Fruit fly (Drosophila melanogaster) whole organism, embryonic: ENCODE measurements around the gene form3.

ENCODE experiments used
- Ada2b ChIP-seq: fragments of 200-800 bp; sonication (Bioruptor generic); IDR thresholded peaks from 2 replicates; pipeline ENCODE4 v1.3.6; 2022; ENCODE audit warnings: missing biosample characterization, missing genetic modification characterization
- B-H2 ChIP-seq: fragments of 200-800 bp; sonication (Bioruptor generic); optimal IDR thresholded peaks from 2 replicates; lab custom pipeline; 2018; ENCODE audit warnings: missing biosample characterization, mild to moderate bottlenecking, missing genetic modification characterization
- C15 ChIP-seq: fragments of 200-800 bp; sonication (Bioruptor generic); IDR thresholded peaks from 3 replicates; pipeline ENCODE4 v1.3.6; 2022; ENCODE audit warnings: missing biosample characterization, missing genetic modification characterization
- CG10209 ChIP-seq: fragments of 200-800 bp; sonication (Bioruptor generic); optimal IDR thresholded peaks from 3 replicates; lab custom pipeline; 2017; ENCODE audit warnings: missing biosample characterization, mild to moderate bottlenecking, missing genetic modification characterization, missing genetic modification reagents
- CG10267 ChIP-seq: fragments of 200-800 bp; sonication (Bioruptor generic); optimal IDR thresholded peaks from 2 replicates; lab custom pipeline; 2018; ENCODE audit warnings: missing biosample characterization, mild to moderate bottlenecking, missing genetic modification characterization, moderate library complexity
- CG10979 ChIP-seq: fragments of 200-800 bp; sonication (Bioruptor generic); optimal IDR thresholded peaks from 2 replicates; lab custom pipeline; 2018; ENCODE audit warnings: missing biosample characterization, mild to moderate bottlenecking, missing genetic modification characterization, moderate library complexity
- CG11695 ChIP-seq: fragments of 200-800 bp; sonication (Bioruptor generic); IDR thresholded peaks from 3 replicates; pipeline ENCODE4 v1.3.6; 2022; ENCODE audit warnings: missing biosample characterization, missing genetic modification characterization
- CG12299 ChIP-seq: fragments of 200-800 bp; sonication (Bioruptor generic); optimal IDR thresholded peaks from 2 replicates; lab custom pipeline; 2018; ENCODE audit warnings: missing biosample characterization, mild to moderate bottlenecking, missing genetic modification characterization
- CG14050 ChIP-seq: fragments of 200-800 bp; sonication (Bioruptor generic); IDR thresholded peaks from 3 replicates; pipeline ENCODE4 v1.3.6; 2022; ENCODE audit warnings: missing biosample characterization, missing genetic modification characterization
- CG1529 ChIP-seq: fragments of 200-800 bp; sonication (Bioruptor generic); optimal IDR thresholded peaks from 3 replicates; lab custom pipeline; 2018; ENCODE audit warnings: missing biosample characterization, missing genetic modification characterization
- CG17912 ChIP-seq: fragments of 200-800 bp; sonication (Bioruptor generic); optimal IDR thresholded peaks from 2 replicates; lab custom pipeline; 2018; ENCODE audit warnings: missing biosample characterization, mild to moderate bottlenecking, missing genetic modification characterization
- CG1792 ChIP-seq: fragments of 200-800 bp; sonication (Bioruptor generic); optimal IDR thresholded peaks from 2 replicates; lab custom pipeline; 2016; ENCODE audit warnings: missing biosample characterization, missing genetic modification characterization
- CG18764 ChIP-seq: fragments of 200-800 bp; sonication (Bioruptor generic); optimal IDR thresholded peaks from 3 replicates; lab custom pipeline; 2016; ENCODE audit warnings: missing biosample characterization, missing genetic modification characterization
- CG2202 ChIP-seq: fragments of 200-800 bp; sonication (Bioruptor generic); optimal IDR thresholded peaks from 2 replicates; lab custom pipeline; 2018; ENCODE audit warnings: missing biosample characterization, mild to moderate bottlenecking, missing genetic modification characterization
- CG3847 ChIP-seq: fragments of 200-800 bp; sonication (Bioruptor generic); IDR thresholded peaks from 2 replicates; pipeline ENCODE4 v1.3.6; 2022; ENCODE audit warnings: missing biosample characterization, missing genetic modification characterization
- CG42726 ChIP-seq: fragments of 200-800 bp; sonication (Bioruptor generic); IDR thresholded peaks from 2 replicates; pipeline ENCODE4 v1.3.6; 2022; ENCODE audit warnings: missing biosample characterization, missing genetic modification characterization; ENCODE audit not compliant: partially characterized antibody
- CG5953 ChIP-seq: fragments of 200-800 bp; sonication (Bioruptor generic); IDR thresholded peaks from 2 replicates; pipeline ENCODE4 v1.3.6; 2022; ENCODE audit warnings: missing biosample characterization, missing genetic modification characterization
- CG6272 ChIP-seq: fragments of 200-800 bp; sonication (Bioruptor generic); IDR thresholded peaks from 2 replicates; pipeline ENCODE4 v1.3.6; 2022; ENCODE audit warnings: missing biosample characterization, missing genetic modification characterization
- CG6854 ChIP-seq: fragments of 200-800 bp; sonication (Bioruptor generic); optimal IDR thresholded peaks from 3 replicates; lab custom pipeline; 2017; ENCODE audit warnings: missing biosample characterization, mild to moderate bottlenecking, missing genetic modification characterization
- CG7928 ChIP-seq: fragments of 200-800 bp; sonication (Bioruptor generic); optimal IDR thresholded peaks from 2 replicates; lab custom pipeline; 2017; ENCODE audit warnings: missing biosample characterization, mild to moderate bottlenecking, missing genetic modification characterization
- CG8359 ChIP-seq: fragments of 200-800 bp; sonication (Bioruptor generic); optimal IDR thresholded peaks from 2 replicates; lab custom pipeline; 2017; ENCODE audit warnings: missing biosample characterization, mild to moderate bottlenecking, missing genetic modification characterization, borderline replicate concordance
- CG8765 ChIP-seq: fragments of 200-800 bp; sonication (Bioruptor generic); IDR thresholded peaks from 2 replicates; pipeline ENCODE4 v1.3.6; 2022; ENCODE audit warnings: missing biosample characterization, missing genetic modification characterization
- CG9215 ChIP-seq: fragments of 200-800 bp; sonication (Bioruptor generic); IDR thresholded peaks from 2 replicates; pipeline ENCODE4 v1.3.6; 2022; ENCODE audit warnings: missing biosample characterization, missing genetic modification characterization
- Chrac-16 ChIP-seq: fragments of 200-800 bp; sonication (Bioruptor generic); optimal IDR thresholded peaks from 3 replicates; lab custom pipeline; 2016; ENCODE audit warnings: missing biosample characterization, missing genetic modification characterization
- D ChIP-seq, 2 experiments: fragments of 200-800 bp in 1 of 2; fragments of >200 bp in 1 of 2; sonication (Bioruptor generic) in 1 of 2; optimal IDR thresholded peaks; 2 replicates in 1 of 2; 3 replicates in 1 of 2; lab custom pipeline; 2017; ENCODE audit warnings: mild to moderate bottlenecking in 1 of 2, missing biosample characterization in 1 of 2, missing genetic modification characterization in 1 of 2, missing genetic modification reagents in 1 of 2
- D19A ChIP-seq: fragments of 200-800 bp; optimal IDR thresholded peaks from 3 replicates; lab custom pipeline; 2019; ENCODE audit warnings: missing biosample characterization, mild to moderate bottlenecking, missing genetic modification characterization, moderate library complexity
- E2f2 ChIP-seq: fragments of 200-800 bp; sonication (Bioruptor generic); IDR thresholded peaks from 2 replicates; pipeline ENCODE4 v1.3.6; 2022; ENCODE audit warnings: missing biosample characterization, missing genetic modification characterization
- Eip74EF ChIP-seq, 2 experiments: fragments of 200-800 bp in 1 of 2; fragments of >200 bp in 1 of 2; sonication (Bioruptor generic) in 1 of 2; optimal IDR thresholded peaks; 2 replicates each; lab custom pipeline; 2017 to 2019; ENCODE audit warnings: missing biosample characterization in 2 of 2, missing genetic modification characterization in 2 of 2, mild to moderate bottlenecking in 1 of 2, moderate library complexity in 1 of 2
- Hey ChIP-seq: fragments of 200-800 bp; sonication (Bioruptor generic); optimal IDR thresholded peaks from 3 replicates; lab custom pipeline; 2018; ENCODE audit warnings: missing biosample characterization, mild to moderate bottlenecking, missing genetic modification characterization
- Mrtf ChIP-seq: fragments of 200-800 bp; sonication (Bioruptor generic); IDR thresholded peaks from 3 replicates; pipeline ENCODE4 v1.3.6; 2022; ENCODE audit warnings: missing biosample characterization, missing genetic modification characterization
- Scr ChIP-seq: fragments of 200-800 bp; sonication (Bioruptor generic); IDR thresholded peaks from 2 replicates; pipeline ENCODE4 v1.3.6; 2022; ENCODE audit warnings: missing biosample characterization, missing genetic modification characterization; ENCODE audit not compliant: partially characterized antibody
- Ssrp ChIP-seq: fragments of 200-800 bp; sonication (Bioruptor generic); optimal IDR thresholded peaks from 2 replicates; lab custom pipeline; 2018; ENCODE audit warnings: missing biosample characterization, mild to moderate bottlenecking, missing genetic modification characterization, moderate library complexity
- ara ChIP-seq: fragments of 200-800 bp; sonication (Bioruptor generic); IDR thresholded peaks from 2 replicates; pipeline ENCODE4 v1.3.6; 2022; ENCODE audit warnings: missing biosample characterization, missing genetic modification characterization
- ase ChIP-seq: fragments of 200-800 bp; sonication (Bioruptor generic); IDR thresholded peaks from 3 replicates; pipeline ENCODE4 v1.3.6; 2022; ENCODE audit warnings: missing biosample characterization, missing genetic modification characterization
- bowl ChIP-seq: fragments of 200-800 bp; sonication (Bioruptor generic); IDR thresholded peaks from 2 replicates; pipeline ENCODE4 v1.3.6; 2022; ENCODE audit warnings: missing biosample characterization, missing genetic modification characterization
- ci ChIP-seq: fragments of 200-800 bp; sonication (Bioruptor generic); IDR thresholded peaks from 3 replicates; pipeline ENCODE4 v1.3.6; 2022; ENCODE audit warnings: missing biosample characterization, missing genetic modification characterization
- crc ChIP-seq: fragments of 200-800 bp; sonication (Bioruptor generic); optimal IDR thresholded peaks from 2 replicates; lab custom pipeline; 2016; ENCODE audit warnings: missing biosample characterization, missing genetic modification characterization
- ewg ChIP-seq: fragments of 200-800 bp; sonication (Bioruptor generic); optimal IDR thresholded peaks from 3 replicates; lab custom pipeline; 2017; ENCODE audit warnings: mild to moderate bottlenecking, missing biosample characterization, missing genetic modification reagents, missing genetic modification characterization
- fd64A ChIP-seq: fragments of 200-800 bp; sonication (Bioruptor generic); optimal IDR thresholded peaks from 3 replicates; lab custom pipeline; 2018; ENCODE audit warnings: missing biosample characterization, mild to moderate bottlenecking, missing genetic modification characterization
- gsb ChIP-seq: fragments of 200-800 bp; sonication (Bioruptor generic); IDR thresholded peaks from 2 replicates; pipeline ENCODE4 v1.3.6; 2022; ENCODE audit warnings: missing biosample characterization, missing genetic modification characterization
- jigr1 ChIP-seq: fragments of 200-800 bp; sonication (Bioruptor generic); IDR thresholded peaks from 3 replicates; pipeline ENCODE4 v1.3.6; 2022; ENCODE audit warnings: missing biosample characterization, missing genetic modification characterization
- ken ChIP-seq: fragments of 200-800 bp; sonication (Bioruptor generic); IDR thresholded peaks from 3 replicates; pipeline ENCODE4 v1.3.6; 2022; ENCODE audit warnings: missing biosample characterization, missing genetic modification characterization
- odd ChIP-seq: fragments of 200-800 bp; sonication (Bioruptor generic); optimal IDR thresholded peaks from 2 replicates; lab custom pipeline; 2017; ENCODE audit warnings: missing biosample characterization, mild to moderate bottlenecking, missing genetic modification characterization
- p53 ChIP-seq: fragments of 200-800 bp; sonication (Bioruptor generic); optimal IDR thresholded peaks from 2 replicates; lab custom pipeline; 2016; ENCODE audit warnings: missing biosample characterization, missing genetic modification characterization
- pfk ChIP-seq: fragments of 200-800 bp; sonication (Bioruptor generic); optimal IDR thresholded peaks from 2 replicates; lab custom pipeline; 2018; ENCODE audit warnings: missing biosample characterization, mild to moderate bottlenecking, missing genetic modification characterization, moderate library complexity
- rib ChIP-seq: fragments of 200-800 bp; sonication (Bioruptor generic); IDR thresholded peaks from 2 replicates; pipeline ENCODE4 v1.3.6; 2022; ENCODE audit warnings: missing biosample characterization, missing genetic modification characterization
- sens ChIP-seq: fragments of 200-800 bp; sonication (Bioruptor generic); peaks from one replicate; lab custom pipeline; 2016; ENCODE audit warnings: missing biosample characterization, missing genetic modification characterization
- shn ChIP-seq: fragments of 200-800 bp; sonication (Bioruptor generic); optimal IDR thresholded peaks from 3 replicates; lab custom pipeline; 2016; ENCODE audit warnings: missing biosample characterization, missing genetic modification characterization
- slp2 ChIP-seq: fragments of 200-800 bp; sonication (Bioruptor generic); optimal IDR thresholded peaks from 2 replicates; lab custom pipeline; 2016; ENCODE audit warnings: missing biosample characterization, missing genetic modification characterization
- toy ChIP-seq: fragments of 200-800 bp; sonication (Bioruptor generic); IDR thresholded peaks from 2 replicates; pipeline ENCODE4 v1.3.6; 2022; ENCODE audit warnings: missing biosample characterization, missing genetic modification characterization
- zen ChIP-seq: fragments of 200-800 bp; sonication (Bioruptor generic); optimal IDR thresholded peaks from 3 replicates; lab custom pipeline; 2018; ENCODE audit warnings: missing biosample characterization, mild to moderate bottlenecking, missing genetic modification characterization, moderate library complexity

The form3 gene

dm6 chr3L:7125289-7125955 lies 30.8 kb downstream of the form3 start, which contains the start of the genes msl-3 and BBS1 (continued):
- TF ChIP-seq CG5953 (GFP tag; lab: Robert Waterston, UW) (no peak), CG1792 (GFP tag; lab: Kevin White, UChicago) (no peak), CG12299 (tag; lab: Kevin White, UChicago) (peak; percentile 51), D19A (tag; lab: Kevin White, UChicago) (no peak), CG10979 (tag; lab: Kevin White, UChicago) (peak; percentile 14), zen (tag; lab: Kevin White, UChicago) (peak; percentile 28), ara (GFP tag; lab: Robert Waterston, UW) (no peak), CG1529 (GFP tag; lab: Kevin White, UChicago) (no peak), ken (GFP tag; lab: Robert Waterston, UW) (no peak), Chrac-16 (GFP tag; lab: Kevin White, UChicago) (no peak), CG11695 (no peak; the same call in 2 of the 3 replicates), CG3847 (no peak), toy (GFP tag; lab: Robert Waterston, UW) (no peak), D (optimal IDR thresholded peaks at IDR 0.05; lab: Kevin White, UChicago) (no peak), D (GFP tag; optimal IDR thresholded peaks at IDR 0.05; lab: Kevin White, UChicago) (no peak), ci (GFP tag; lab: Robert Waterston, UW) (no peak), Ssrp (tag; lab: Kevin White, UChicago) (no peak), Mrtf (GFP tag; lab: Robert Waterston, UW) (no peak), B-H2 (GFP tag; lab: Kevin White, UChicago) (no peak), CG6272 (GFP tag; lab: Robert Waterston, UW) (no peak), CG17912 (GFP tag; lab: Kevin White, UChicago) (no peak), CG6854 (no peak), Ada2b (GFP tag; lab: Robert Waterston, UW) (no peak), jigr1 (GFP tag; lab: Robert Waterston, UW) (no peak), p53 (GFP tag; lab: Kevin White, UChicago) (no peak), CG42726 (GFP tag; lab: Robert Waterston, UW) (no peak), CG10267 (tag; lab: Kevin White, UChicago) (no peak), CG9215 (GFP tag; lab: Robert Waterston, UW) (no peak), odd (GFP tag; lab: Kevin White, UChicago) (no peak), crc (no peak), fd64A (no peak), CG2202 (tag; lab: Kevin White, UChicago) (no peak), CG14050 (no peak), CG10209 (GFP tag; lab: Kevin White, UChicago) (no peak), C15 (no peak), Hey (tag; lab: Kevin White, UChicago) (no peak), sens (GFP tag; lab: Kevin White, UChicago) (peak; percentile 73), ewg (GFP tag; lab: Kevin White, UChicago) (peak; percentile 47), CG7928 (GFP tag; lab: Kevin White, UChicago) (no peak), CG8359 (GFP tag; lab: Kevin White, UChicago) (no peak), gsb (GFP tag; lab: Robert Waterston, UW) (no peak), CG8765 (GFP tag; lab: Robert Waterston, UW) (no peak), CG18764 (GFP tag; lab: Kevin White, UChicago) (no peak), slp2 (GFP tag; lab: Kevin White, UChicago) (no peak), E2f2 (GFP tag; lab: Robert Waterston, UW) (peak; percentile 96), ase (GFP tag; lab: Robert Waterston, UW) (no peak), shn (GFP tag; lab: Kevin White, UChicago) (no peak), rib (no peak), Eip74EF (GFP tag; optimal IDR thresholded peaks at IDR 0.05; lab: Kevin White, UChicago) (no peak), Scr (peak; percentile 65), bowl (GFP tag; lab: Robert Waterston, UW) (no peak), pfk (GFP tag; lab: Kevin White, UChicago) (no peak)
